Fruit fly (Drosophila melanogaster) whole organism, embryonic: ENCODE results near the gene Atg18b.

Source experiments
- Atf6 ChIP-seq: fragments of 200-800 bp; sonication (Bioruptor generic); IDR thresholded peaks from 2 replicates; pipeline ENCODE4 v1.3.6; 2022; ENCODE audit warnings: missing biosample characterization, missing genetic modification characterization
- Awh ChIP-seq: fragments of 200-800 bp; sonication (Bioruptor generic); IDR thresholded peaks from 2 replicates; pipeline ENCODE4, ENCODE4 v1.3.6; 2022; ENCODE audit warnings: missing biosample characterization, missing genetic modification characterization
- BtbVII ChIP-seq: fragments of 200-800 bp; sonication (Bioruptor generic); optimal IDR thresholded peaks from 3 replicates; lab custom pipeline; 2017; ENCODE audit warnings: missing biosample characterization, mild to moderate bottlenecking, missing genetic modification characterization
- CG10321 ChIP-seq: fragments of 200-800 bp; sonication (Bioruptor generic); IDR thresholded peaks from 2 replicates; pipeline ENCODE4 v1.3.6; 2022; ENCODE audit warnings: missing biosample characterization, missing genetic modification characterization
- CG10543 ChIP-seq: fragments of 200-800 bp; sonication (Bioruptor generic); optimal IDR thresholded peaks from 3 replicates; lab custom pipeline; 2017; ENCODE audit warnings: missing biosample characterization, mild to moderate bottlenecking, missing genetic modification characterization, moderate library complexity
- CG10654 ChIP-seq: fragments of 200-800 bp; sonication (Bioruptor generic); optimal IDR thresholded peaks from 2 replicates; lab custom pipeline; 2016; ENCODE audit warnings: missing biosample characterization, missing genetic modification characterization
- CG11456 ChIP-seq: fragments of 200-800 bp; sonication (Bioruptor generic); IDR thresholded peaks from 3 replicates; pipeline ENCODE4 v1.3.6; 2022; ENCODE audit warnings: missing biosample characterization, missing genetic modification characterization
- CG12236 ChIP-seq: fragments of 200-800 bp; sonication (Bioruptor generic); optimal IDR thresholded peaks from 2 replicates; lab custom pipeline; 2016; ENCODE audit warnings: missing biosample characterization, missing genetic modification characterization
- CG1233 ChIP-seq: fragments of 200-800 bp; sonication (Bioruptor generic); optimal IDR thresholded peaks from 4 replicates; lab custom pipeline; 2018; ENCODE audit warnings: missing biosample characterization, mild to moderate bottlenecking, missing genetic modification characterization
- CG13296 ChIP-seq: fragments of 200-800 bp; sonication (Bioruptor generic); optimal IDR thresholded peaks from 3 replicates; lab custom pipeline; 2018; ENCODE audit warnings: missing biosample characterization, mild to moderate bottlenecking, missing genetic modification characterization
- CG14441 ChIP-seq: fragments of 200-800 bp; sonication (Bioruptor generic); IDR thresholded peaks from 2 replicates; pipeline ENCODE4 v1.3.6; 2022; ENCODE audit warnings: missing biosample characterization, missing genetic modification characterization
- CG14667 ChIP-seq: fragments of 200-800 bp; sonication (Bioruptor generic); IDR thresholded peaks from 2 replicates; pipeline ENCODE4 v1.3.6; 2022; ENCODE audit warnings: missing biosample characterization, missing genetic modification characterization
- CG1602 ChIP-seq: fragments of 200-800 bp; sonication (Bioruptor generic); optimal IDR thresholded peaks from 3 replicates; lab custom pipeline; 2016; ENCODE audit warnings: missing biosample characterization, missing genetic modification characterization
- CG16815 ChIP-seq: fragments of 200-800 bp; sonication (Bioruptor generic); optimal IDR thresholded peaks from 3 replicates; lab custom pipeline; 2017; ENCODE audit warnings: missing biosample characterization, mild to moderate bottlenecking, missing genetic modification characterization
- CG17802 ChIP-seq: fragments of 200-800 bp; sonication (Bioruptor generic); optimal IDR thresholded peaks from 2 replicates; lab custom pipeline; 2018; ENCODE audit warnings: missing biosample characterization, mild to moderate bottlenecking, missing genetic modification characterization, moderate library complexity
- CG17829 ChIP-seq: fragments of 200-800 bp; optimal IDR thresholded peaks from 2 replicates; lab custom pipeline; 2019; ENCODE audit warnings: missing biosample characterization, mild to moderate bottlenecking, missing genetic modification characterization, moderate library complexity
- CG1792 ChIP-seq: fragments of 200-800 bp; sonication (Bioruptor generic); optimal IDR thresholded peaks from 2 replicates; lab custom pipeline; 2016; ENCODE audit warnings: missing biosample characterization, missing genetic modification characterization
- CG18011 ChIP-seq: fragments of 200-800 bp; sonication (Bioruptor generic); optimal IDR thresholded peaks from 2 replicates; lab custom pipeline; 2017; ENCODE audit warnings: missing biosample characterization, missing genetic modification characterization, mild to moderate bottlenecking, moderate library complexity, missing genotype
- CG30403 ChIP-seq: fragments of 200-800 bp; sonication (Bioruptor generic); optimal IDR thresholded peaks from 3 replicates; lab custom pipeline; 2016; ENCODE audit warnings: missing biosample characterization, missing genetic modification characterization
- CG31388 ChIP-seq: fragments of 200-800 bp; sonication (Bioruptor generic); optimal IDR thresholded peaks from 2 replicates; lab custom pipeline; 2016; ENCODE audit warnings: missing biosample characterization, missing genetic modification characterization
- CG34376 ChIP-seq: fragments of 200-800 bp; sonication (Bioruptor generic); optimal IDR thresholded peaks from 2 replicates; lab custom pipeline; 2018; ENCODE audit warnings: missing biosample characterization, mild to moderate bottlenecking, missing genetic modification characterization
- CG4360 ChIP-seq: fragments of 200-800 bp; sonication (Bioruptor generic); IDR thresholded peaks from 2 replicates; pipeline ENCODE4 v1.3.6; 2022; ENCODE audit warnings: missing biosample characterization, missing genetic modification characterization
- CG7745 ChIP-seq: fragments of 200-800 bp; sonication (Bioruptor generic); optimal IDR thresholded peaks from 2 replicates; lab custom pipeline; 2018; ENCODE audit warnings: missing biosample characterization, mild to moderate bottlenecking, missing genetic modification characterization, moderate library complexity
- CG7839 ChIP-seq: fragments of 200-800 bp; sonication (Bioruptor generic); optimal IDR thresholded peaks from 3 replicates; lab custom pipeline; 2018; ENCODE audit warnings: missing biosample characterization, mild to moderate bottlenecking, missing genetic modification characterization, moderate library complexity
- CG8281 ChIP-seq: fragments of 200-800 bp; sonication (Bioruptor generic); optimal IDR thresholded peaks from 2 replicates; lab custom pipeline; 2018; ENCODE audit warnings: missing biosample characterization, mild to moderate bottlenecking, missing genetic modification characterization, moderate library complexity
- CG8924 ChIP-seq: fragments of 200-800 bp; optimal IDR thresholded peaks from 3 replicates; lab custom pipeline; 2019; ENCODE audit warnings: missing biosample characterization, mild to moderate bottlenecking, missing genetic modification characterization, moderate library complexity
- CG9609 ChIP-seq: fragments of 200-800 bp; sonication (Bioruptor generic); optimal IDR thresholded peaks from 3 replicates; lab custom pipeline; 2016; ENCODE audit warnings: missing biosample characterization, missing genetic modification characterization
- CHES-1-like ChIP-seq: fragments of 200-800 bp; sonication (Bioruptor generic); optimal IDR thresholded peaks from 2 replicates; lab custom pipeline; 2016; ENCODE audit warnings: missing biosample characterization, missing genetic modification characterization
- D19B ChIP-seq: fragments of 200-800 bp; sonication (Bioruptor generic); optimal IDR thresholded peaks from 2 replicates; lab custom pipeline; 2017; ENCODE audit warnings: missing biosample characterization, mild to moderate bottlenecking, missing genetic modification characterization
- NC2α ChIP-seq: fragments of 200-800 bp; sonication (Bioruptor generic); optimal IDR thresholded peaks from 2 replicates; lab custom pipeline; 2016; ENCODE audit warnings: missing biosample characterization, missing genetic modification characterization
- Optix ChIP-seq: fragments of 200-800 bp; sonication (Bioruptor generic); IDR thresholded peaks from 3 replicates; pipeline ENCODE4 v1.3.6; 2022; ENCODE audit warnings: missing biosample characterization, missing genetic modification characterization
- Sox102F ChIP-seq: fragments of 200-800 bp; sonication (Bioruptor generic); optimal IDR thresholded peaks from 2 replicates; lab custom pipeline; 2018; ENCODE audit warnings: missing biosample characterization, mild to moderate bottlenecking, missing genetic modification characterization, moderate library complexity
- Usf ChIP-seq: fragments of 200-800 bp; sonication (Bioruptor generic); optimal IDR thresholded peaks from 2 replicates; lab custom pipeline; 2017; ENCODE audit warnings: missing genotype, missing biosample characterization, missing genetic modification characterization
- ab ChIP-seq: fragments of 200-800 bp; sonication (Bioruptor generic); optimal IDR thresholded peaks from 2 replicates; lab custom pipeline; 2016; ENCODE audit warnings: missing biosample characterization, missing genetic modification characterization
- al ChIP-seq: fragments of 200-800 bp; sonication (Bioruptor generic); IDR thresholded peaks from 2 replicates; pipeline ENCODE4 v1.3.6; 2022; ENCODE audit warnings: missing biosample characterization, missing genetic modification characterization
- dmrt99B ChIP-seq: fragments of 200-800 bp; sonication (Bioruptor generic); optimal IDR thresholded peaks from 2 replicates; lab custom pipeline; 2018; ENCODE audit warnings: missing biosample characterization, mild to moderate bottlenecking, missing genetic modification characterization, moderate library complexity
- emc ChIP-seq: fragments of 200-800 bp; sonication (Bioruptor generic); optimal IDR thresholded peaks from 2 replicates; lab custom pipeline; 2016; ENCODE audit warnings: missing biosample characterization, missing genetic modification characterization
- en ChIP-seq: fragments of 200-800 bp; sonication (Bioruptor generic); optimal IDR thresholded peaks from 2 replicates; lab custom pipeline; 2016; ENCODE audit warnings: missing biosample characterization, missing genetic modification characterization
- gce ChIP-seq: fragments of 200-800 bp; sonication (Bioruptor generic); IDR thresholded peaks from 3 replicates; pipeline ENCODE4 v1.3.6; 2022; ENCODE audit warnings: missing biosample characterization, missing genetic modification characterization
- gem ChIP-seq: fragments of 200-800 bp; sonication (Bioruptor generic); optimal IDR thresholded peaks from 2 replicates; lab custom pipeline; 2019; ENCODE audit warnings: missing biosample characterization, mild to moderate bottlenecking, missing genetic modification characterization, moderate library complexity
- lilli ChIP-seq: fragments of 200-800 bp; sonication (Bioruptor generic); optimal IDR thresholded peaks from 3 replicates; lab custom pipeline; 2016; ENCODE audit warnings: missing biosample characterization, missing genetic modification characterization
- oc ChIP-seq: fragments of 200-800 bp; sonication (Bioruptor generic); optimal IDR thresholded peaks from 2 replicates; lab custom pipeline; 2018; ENCODE audit warnings: missing biosample characterization, mild to moderate bottlenecking, missing genetic modification characterization, moderate library complexity
- pho ChIP-seq: fragments of 200-800 bp; sonication (Bioruptor generic); optimal IDR thresholded peaks from 2 replicates; lab custom pipeline; 2016; ENCODE audit warnings: missing biosample characterization, missing genetic modification characterization
- prd ChIP-seq, 3 experiments: fragments of >200 bp in 2 of 3; fragments of 200-800 bp in 1 of 3; sonication (Bioruptor generic) in 1 of 3; optimal IDR thresholded peaks in 2 of 3; IDR thresholded peaks in 1 of 3; 2 replicates in 2 of 3; 3 replicates in 1 of 3; pipeline versions ENCODE4 v1.3.6 to Lab custom; 2017 to 2022; ENCODE audit warnings: missing biosample characterization in 1 of 3, missing genetic modification characterization in 1 of 3
- ranshi ChIP-seq: fragments of 200-800 bp; sonication (Bioruptor generic); IDR thresholded peaks from 2 replicates; pipeline ENCODE4 v1.3.6; 2022; ENCODE audit warnings: missing biosample characterization, missing genetic modification characterization
- ro ChIP-seq: fragments of 200-800 bp; sonication (Bioruptor generic); IDR thresholded peaks from 2 replicates; pipeline ENCODE4 v1.3.6; 2022; ENCODE audit warnings: missing biosample characterization, missing genetic modification characterization
- scrt ChIP-seq: fragments of 200-800 bp; sonication (Bioruptor generic); optimal IDR thresholded peaks from 2 replicates; lab custom pipeline; 2018; ENCODE audit warnings: missing biosample characterization, mild to moderate bottlenecking, missing genetic modification characterization, moderate library complexity
- sima ChIP-seq: fragments of 200-800 bp; sonication (Bioruptor generic); optimal IDR thresholded peaks from 2 replicates; lab custom pipeline; 2016; ENCODE audit warnings: missing biosample characterization, missing genetic modification characterization
- slp2 ChIP-seq: fragments of 200-800 bp; sonication (Bioruptor generic); optimal IDR thresholded peaks from 2 replicates; lab custom pipeline; 2016; ENCODE audit warnings: missing biosample characterization, missing genetic modification characterization
- unc-4 ChIP-seq: fragments of 200-800 bp; sonication (Bioruptor generic); IDR thresholded peaks from 2 replicates; pipeline ENCODE4 v1.3.6; 2022; ENCODE audit warnings: missing biosample characterization, missing genetic modification characterization; ENCODE audit not compliant: partially characterized antibody
- zfh1 ChIP-seq: fragments of 200-800 bp; sonication (Bioruptor generic); IDR thresholded peaks from 3 replicates; pipeline ENCODE4 v1.3.6; 2022; ENCODE audit warnings: missing biosample characterization, missing genetic modification characterization

Atg18b gene

DNA sequence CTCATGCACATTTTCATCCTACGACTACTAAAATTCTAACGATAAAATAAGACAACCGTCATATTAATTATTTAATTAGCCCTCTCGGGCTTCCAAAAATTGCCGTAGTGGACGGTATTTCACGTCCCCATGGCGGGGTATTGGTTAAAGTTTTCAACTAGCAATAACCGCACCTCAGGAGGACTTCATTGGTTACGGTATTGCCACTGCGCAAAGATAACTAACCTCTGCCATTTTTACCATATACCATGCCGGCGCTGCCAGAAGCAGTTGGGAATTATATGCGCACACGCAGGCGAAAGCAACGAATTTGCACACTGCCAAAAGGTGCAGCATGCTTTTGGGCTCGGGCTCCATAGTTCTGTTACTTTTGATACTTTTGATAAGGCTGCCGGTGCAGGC is 5.4 kb downstream of the Atg18b start (continued):
- TF ChIP-seq sima (GFP tag; lab: Kevin White, UChicago), result no peak
- no peak for TF ChIP-seq CG1602 (GFP tag; lab: Kevin White, UChicago)
- no peak for TF ChIP-seq pho
- no peak for TF ChIP-seq emc (GFP tag; lab: Kevin White, UChicago)
- TF ChIP-seq BtbVII (GFP tag; lab: Kevin White, UChicago), result no peak
- TF ChIP-seq CG30403, result peak; percentile 11
- no peak for TF ChIP-seq ranshi
- peak; percentile 12 for TF ChIP-seq CG10654 (GFP tag; lab: Kevin White, UChicago)
- no peak for TF ChIP-seq al (GFP tag; lab: Robert Waterston, UW)
- TF ChIP-seq CG13296, result no peak
- peak; percentile 81 for TF ChIP-seq lilli (GFP tag; lab: Kevin White, UChicago)
- peak; percentile 16 for TF ChIP-seq CG1792
- peak; percentile 75 for TF ChIP-seq CG11456 (GFP tag; lab: Robert Waterston, UW)
- peak; percentile 40 for TF ChIP-seq CG17829 (tag; lab: Kevin White, UChicago)
- TF ChIP-seq dmrt99B (tag; lab: Kevin White, UChicago), result no peak
- TF ChIP-seq CG34376 (GFP tag; lab: Kevin White, UChicago), result peak; percentile 60
- peak; percentile 40 for TF ChIP-seq CHES-1-like (GFP tag; lab: Kevin White, UChicago)
- TF ChIP-seq CG16815, result peak; percentile 5
- no peak for TF ChIP-seq slp2
- TF ChIP-seq prd (optimal IDR thresholded peaks at IDR 0.05; lab: Kevin White, UChicago), result no peak
- TF ChIP-seq prd (GFP tag; IDR thresholded peaks at IDR 0.05; lab: Robert Waterston, UW), result peak; percentile 71
- TF ChIP-seq CG8924, result peak; percentile 39
- TF ChIP-seq Usf (GFP tag; lab: Kevin White, UChicago), result no peak
- no peak for TF ChIP-seq CG7745 (tag; lab: Kevin White, UChicago)
- peak; percentile 77; the same call in 2 of the 3 replicates for TF ChIP-seq zfh1 (GFP tag; lab: Robert Waterston, UW)
- peak; percentile 27 for TF ChIP-seq CG1233 (GFP tag; lab: Kevin White, UChicago)
- peak; percentile 50 for TF ChIP-seq CG7839 (tag; lab: Kevin White, UChicago)
- TF ChIP-seq oc (tag; lab: Kevin White, UChicago), result no peak
- TF ChIP-seq CG31388 (GFP tag; lab: Kevin White, UChicago), result no peak
- 0 out of 2 replicates have a peak, but pooled peaks have one; percentile 25 for TF ChIP-seq ro (GFP tag; lab: Robert Waterston, UW)
- peak; percentile 23 for TF ChIP-seq NC2α (GFP tag; lab: Kevin White, UChicago)
- TF ChIP-seq ab (GFP tag; lab: Kevin White, UChicago), result no peak
- no peak for TF ChIP-seq CG9609 (GFP tag; lab: Kevin White, UChicago)
- TF ChIP-seq CG8281 (tag; lab: Kevin White, UChicago), result no peak
- no peak for TF ChIP-seq CG18011 (GFP tag; lab: Kevin White, UChicago)
- 0 out of 3 replicates have a peak, but pooled peaks have one; percentile 15 for TF ChIP-seq Optix (GFP tag; lab: Robert Waterston, UW)
- TF ChIP-seq gem (tag; lab: Kevin White, UChicago), result no peak
- TF ChIP-seq CG10543 (GFP tag; lab: Kevin White, UChicago), result no peak
- TF ChIP-seq en (GFP tag; lab: Kevin White, UChicago), result no peak
- 0 out of 2 replicates have a peak, but pooled peaks have one; percentile 13 for TF ChIP-seq CG14441 (GFP tag; lab: Robert Waterston, UW)
- TF ChIP-seq unc-4 (GFP tag; lab: Robert Waterston, UW), result no peak
- TF ChIP-seq gce, result no peak
- peak; percentile 27 for TF ChIP-seq Atf6 (GFP tag; lab: Robert Waterston, UW)
- no peak for TF ChIP-seq CG10321
- TF ChIP-seq CG12236 (GFP tag; lab: Kevin White, UChicago), result no peak
- TF ChIP-seq CG17802, result no peak
- no peak for TF ChIP-seq D19B (GFP tag; lab: Kevin White, UChicago)
- TF ChIP-seq Awh, result peak; percentile 20; the same call in 1 of the 2 replicates
- TF ChIP-seq Sox102F, result no peak
- no peak for TF ChIP-seq scrt
- TF ChIP-seq CG14667 (GFP tag; lab: Robert Waterston, UW), result no peak
- TF ChIP-seq CG4360 (GFP tag; lab: Robert Waterston, UW), result no peak
